Worm (Caenorhabditis elegans) whole organism, L4/young adult: ENCODE measurements around the gene F57B1.6.

ENCODE experiments used
- dao-5 ChIP-seq: sonication (generic microtip); optimal IDR thresholded peaks from 2 replicates; lab custom pipeline; 2016; ENCODE audit warnings: missing genotype, missing genetic modification characterization, moderate library complexity, missing compliant biosample characterization
- him-1 ChIP-seq: sonication (generic microtip); optimal IDR thresholded peaks from 2 replicates; lab custom pipeline; 2016; ENCODE audit warnings: missing genotype, missing genetic modification reagents, missing genetic modification characterization, missing compliant biosample characterization

DNA sequence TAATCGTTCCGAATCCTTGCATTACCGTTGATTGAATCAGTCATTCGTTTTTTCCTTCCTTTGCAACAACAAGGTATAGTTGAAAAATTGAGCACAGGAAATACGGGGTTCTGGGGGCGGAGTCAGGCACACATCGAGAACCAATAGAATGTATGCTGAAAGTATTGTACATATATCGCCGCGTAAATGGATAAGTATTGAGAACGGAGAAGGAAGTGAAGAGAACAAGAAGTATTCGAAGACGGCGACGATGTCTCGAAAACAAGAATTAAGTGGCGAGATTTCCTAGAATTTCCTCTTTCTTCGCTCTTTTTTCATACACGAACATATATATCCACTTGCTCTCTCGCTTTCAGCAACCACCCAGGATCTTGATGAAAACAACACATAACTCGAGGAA is 11.6 kb downstream of the F57B1.6 start:
- TF ChIP-seq dao-5 (tag; lab: Kevin White, UChicago), result no peak
- TF ChIP-seq him-1 (tag; lab: Kevin White, UChicago), result no peak
